Fruit fly (Drosophila melanogaster) S2 (cell line): ENCODE data around the gene CG4960.

ENCODE experiments used
- CG8478 ChIP-seq: fragments of >200 bp; optimal IDR thresholded peaks from 2 replicates; lab custom pipeline; 2018
- CTCF ChIP-seq, 2 experiments: fragments of >200 bp; optimal IDR thresholded peaks; 2 replicates each; lab custom pipeline; 2018

dm6 chr3R:25810796-25811195 lies 23.7 kb upstream of the CG4960 start, which contains the start of gene CG5024:
- TF ChIP-seq CG8478 (lab: Kevin White, UChicago) (no peak), CTCF (optimal IDR thresholded peaks at IDR 0.05; lab: Kevin White, UChicago) (no peak)
